Fruit fly (Drosophila melanogaster): ENCODE results near the gene CG14610.
A peak's percentile ranks its signal among the peaks of the same experiment; 100 is the strongest.

Gene CG14610

dm6 chr3R:7150544-7151406 lies 6.7 kb upstream of the CG14610 start, which contains the start of the genes gfzf and Sas-4 (continued):
- peak; percentile 38 for TF ChIP-seq CG15601 (tag; optimal IDR thresholded peaks at IDR 0.05)
- peak; percentile 73 for TF ChIP-seq sisA (GFP tag; IDR thresholded peaks at IDR 0.05)
- peak; percentile 34 for TF ChIP-seq MESR4 (GFP tag; optimal IDR thresholded peaks at IDR 0.05)
- TF ChIP-seq CG2120 (GFP tag; optimal IDR thresholded peaks at IDR 0.05) = peak; percentile 73
- TF ChIP-seq CG43689 (GFP tag; IDR thresholded peaks at IDR 0.05) = no peak
- peak; percentile 25 for TF ChIP-seq Bteb2 (GFP tag; optimal IDR thresholded peaks at IDR 0.05)
- TF ChIP-seq ash1 (GFP tag; optimal IDR thresholded peaks at IDR 0.05) = no peak
- TF ChIP-seq nerfin-2 (GFP tag; IDR thresholded peaks at IDR 0.05; ENCODE audit: partially characterized antibody) = no peak
- TF ChIP-seq CG30020 (tag; optimal IDR thresholded peaks at IDR 0.05) = peak; percentile 34
- no peak for TF ChIP-seq zf30C (GFP tag; optimal IDR thresholded peaks at IDR 0.05)
- TF ChIP-seq tgo (GFP tag; IDR thresholded peaks at IDR 0.05) = peak; percentile 61
- TF ChIP-seq wek (GFP tag; optimal IDR thresholded peaks at IDR 0.05) = no peak
- peak; percentile 64 for TF ChIP-seq Usf (GFP tag; optimal IDR thresholded peaks at IDR 0.05)
- TF ChIP-seq Ada2b (GFP tag; IDR thresholded peaks at IDR 0.05) = peak; percentile 38; the same call in 1 of the 2 replicates
- peak; percentile 48; the same call in 1 of the 2 replicates for TF ChIP-seq CG17328 (GFP tag; IDR thresholded peaks at IDR 0.05)
- peak; percentile 31 for TF ChIP-seq CG17802 (tag; optimal IDR thresholded peaks at IDR 0.05)
- TF ChIP-seq CG7556 (GFP tag; optimal IDR thresholded peaks at IDR 0.05) = peak; percentile 44
- peak; percentile 38 for TF ChIP-seq Myb (GFP tag; optimal IDR thresholded peaks at IDR 0.05)
- TF ChIP-seq CG13123 (GFP tag; optimal IDR thresholded peaks at IDR 0.05) = peak; percentile 29
- TF ChIP-seq CG33557 (GFP tag; optimal IDR thresholded peaks at IDR 0.05) = peak; percentile 38
- TF ChIP-seq CG33213 (GFP tag; optimal IDR thresholded peaks at IDR 0.05) = peak; percentile 42
- no peak for TF ChIP-seq CG8944 (GFP tag; optimal IDR thresholded peaks at IDR 0.05)
- TF ChIP-seq sens-2 (GFP tag; IDR thresholded peaks at IDR 0.05) = 0 out of 2 replicates have a peak, but pooled peaks have one; percentile 35
- peak; percentile 40 for TF ChIP-seq ewg (GFP tag; optimal IDR thresholded peaks at IDR 0.05)
- TF ChIP-seq row (GFP tag; IDR thresholded peaks at IDR 0.05) = peak; percentile 75
- TF ChIP-seq HLH54F (GFP tag; optimal IDR thresholded peaks at IDR 0.05) = peak; percentile 57
- TF ChIP-seq Dp (GFP tag; optimal IDR thresholded peaks at IDR 0.05) = peak; percentile 63
- TF ChIP-seq jumu (GFP tag; optimal IDR thresholded peaks at IDR 0.05) = peak; percentile 51
- TF ChIP-seq CG4820 (GFP tag; optimal IDR thresholded peaks at IDR 0.05) = peak; percentile 22
- TF ChIP-seq Bgb (GFP tag; IDR thresholded peaks at IDR 0.05; ENCODE audit: partially characterized antibody) = no peak
- peak; percentile 50 to 51 for TF ChIP-seq dpn (GFP tag; optimal IDR thresholded peaks at IDR 0.05)
- TF ChIP-seq Sox102F (GFP tag; optimal IDR thresholded peaks at IDR 0.05) = peak; percentile 50
- no peak for TF ChIP-seq CG3065 (GFP tag; optimal IDR thresholded peaks at IDR 0.05)
- peak; percentile 63 for TF ChIP-seq CG2712 (tag; optimal IDR thresholded peaks at IDR 0.05)
- TF ChIP-seq prd (optimal IDR thresholded peaks at IDR 0.05) = no peak
- TF ChIP-seq prd (GFP tag; IDR thresholded peaks at IDR 0.05) = peak; percentile 71; the same call in 2 of the 3 replicates
- TF ChIP-seq HLH4C (GFP tag; IDR thresholded peaks at IDR 0.05; ENCODE audit: partially characterized antibody) = no peak
- TF ChIP-seq Abd-B (GFP tag; optimal IDR thresholded peaks at IDR 0.05) = peak; percentile 59
- TF ChIP-seq CG8765 (GFP tag; IDR thresholded peaks at IDR 0.05) = peak; percentile 35; the same call in 1 of the 2 replicates
- peak; percentile 56 for TF ChIP-seq CG12391 (tag; optimal IDR thresholded peaks at IDR 0.05)
- TF ChIP-seq Rfx (GFP tag; IDR thresholded peaks at IDR 0.05) = peak; percentile 69
- no peak for TF ChIP-seq CG8290 (GFP tag; optimal IDR thresholded peaks at IDR 0.05)
- TF ChIP-seq CG8290 (tag; optimal IDR thresholded peaks at IDR 0.05) = no peak
- TF ChIP-seq pnt (GFP tag; optimal IDR thresholded peaks at IDR 0.05) = peak; percentile 53
- peak; percentile 59 for TF ChIP-seq Dip3 (GFP tag; optimal IDR thresholded peaks at IDR 0.05)
- TF ChIP-seq lmd (GFP tag; IDR thresholded peaks at IDR 0.05) = peak; percentile 74; the same call in 1 of the 2 replicates
- no peak for TF ChIP-seq CG17612 (GFP tag; IDR thresholded peaks at IDR 0.05)
- peak; percentile 47 for TF ChIP-seq CG13424 (tag; optimal IDR thresholded peaks at IDR 0.05)
